Worm (Caenorhabditis elegans) whole organism, young adult: ENCODE data around the gene Y53G8AR.5.
A peak's percentile ranks its signal among the peaks of the same experiment; 100 is the strongest.

Source experiments
- B0035.1 ChIP-seq: sonication (generic microtip); optimal IDR thresholded peaks from 2 replicates; lab custom pipeline; 2016; ENCODE audit warnings: missing genetic modification characterization, mild to moderate bottlenecking, missing compliant biosample characterization, missing genotype, missing genetic modification reagents
- B0261.1 ChIP-seq: sonication (generic microtip); optimal IDR thresholded peaks from 2 replicates; lab custom pipeline; 2016; ENCODE audit warnings: mild to moderate bottlenecking, missing genetic modification characterization, moderate library complexity, missing compliant biosample characterization
- D2030.7 ChIP-seq: fragments of 200-800 bp; sonication (Bioruptor generic); IDR thresholded peaks from 2 replicates; pipeline ENCODE4 v1.3.6; 2022; ENCODE audit warnings: missing genetic modification reagents, missing genetic modification characterization, missing compliant biosample characterization
- F49E8.2 ChIP-seq: sonication (generic microtip); optimal IDR thresholded peaks from 3 replicates; lab custom pipeline; 2017; ENCODE audit warnings: missing genetic modification characterization, mild to moderate bottlenecking, missing compliant biosample characterization, antibody characterized with exemption, moderate library complexity; ENCODE audit not compliant: insufficient read depth
- F55B11.4 ChIP-seq: sonication (generic microtip); optimal IDR thresholded peaks from 2 replicates; lab custom pipeline; 2016; ENCODE audit warnings: missing compliant biosample characterization, missing genetic modification characterization, borderline replicate concordance; ENCODE audit not compliant: insufficient read depth
- F57C9.4 ChIP-seq: sonication (generic microtip); optimal IDR thresholded peaks from 2 replicates; lab custom pipeline; 2017; ENCODE audit warnings: mild to moderate bottlenecking, missing genetic modification characterization, missing compliant biosample characterization
- Y95B8A.8 ChIP-seq: fragments of 200-800 bp; sonication (Bioruptor generic); IDR thresholded peaks from 2 replicates; pipeline ENCODE4 v1.3.6; 2022; ENCODE audit warnings: missing genetic modification reagents, missing genetic modification characterization, missing compliant biosample characterization
- aptf-3 ChIP-seq: fragments of 200-800 bp; sonication (Bioruptor generic); IDR thresholded peaks from 2 replicates; pipeline ENCODE4 v1.3.6; 2022; ENCODE audit warnings: missing genetic modification characterization, missing compliant biosample characterization
- attf-6 ChIP-seq: fragments of 200-800 bp; sonication (Bioruptor generic); IDR thresholded peaks from 2 replicates; pipeline ENCODE4 v1.3.6; 2022; ENCODE audit warnings: missing genetic modification reagents, missing genetic modification characterization, missing compliant biosample characterization
- ccch-3 ChIP-seq: fragments of 200-800 bp; sonication (Bioruptor generic); optimal IDR thresholded peaks from 2 replicates; lab custom pipeline; 2018; ENCODE audit warnings: mild to moderate bottlenecking, missing genetic modification characterization, missing compliant biosample characterization
- ceh-79 ChIP-seq: sonication (generic microtip); optimal IDR thresholded peaks from 2 replicates; lab custom pipeline; 2017; ENCODE audit warnings: mild to moderate bottlenecking, missing genetic modification characterization, missing compliant biosample characterization
- die-1 ChIP-seq: sonication (generic microtip); optimal IDR thresholded peaks from 2 replicates; lab custom pipeline; 2016; ENCODE audit warnings: missing genotype, mild to moderate bottlenecking, missing genetic modification characterization, missing compliant biosample characterization
- dox-1 ChIP-seq: fragments of 200-800 bp; sonication (Bioruptor generic); IDR thresholded peaks from 2 replicates; pipeline ENCODE4 v1.3.6; 2022; ENCODE audit warnings: missing genetic modification reagents, missing genetic modification characterization, missing compliant biosample characterization
- efl-1 ChIP-seq: fragments of 150-350 bp; optimal IDR thresholded peaks from 2 replicates; lab custom pipeline; 2014; ENCODE audit warnings: missing biosample characterization, missing genetic modification reagents, missing genetic modification characterization
- egl-18 ChIP-seq: fragments of 200-800 bp; sonication (Bioruptor generic); IDR thresholded peaks from 2 replicates; pipeline ENCODE4 v1.3.6; 2022; ENCODE audit warnings: missing genetic modification reagents, missing genetic modification characterization, missing compliant biosample characterization
- gei-17 ChIP-seq: fragments of 200-800 bp; sonication (Bioruptor generic); optimal IDR thresholded peaks from 2 replicates; lab custom pipeline; 2018; ENCODE audit warnings: mild to moderate bottlenecking, missing genetic modification characterization, missing compliant biosample characterization
- him-1 ChIP-seq: sonication (generic microtip); optimal IDR thresholded peaks from 2 replicates; lab custom pipeline; 2016; ENCODE audit warnings: missing genotype, missing genetic modification reagents, missing genetic modification characterization, missing compliant biosample characterization
- hlh-12 ChIP-seq: sonication (generic microtip); optimal IDR thresholded peaks from 2 replicates; lab custom pipeline; 2016; ENCODE audit warnings: missing genetic modification characterization, missing compliant biosample characterization
- let-526 ChIP-seq: fragments of 200-800 bp; sonication (Bioruptor generic); IDR thresholded peaks from 2 replicates; pipeline ENCODE4 v1.3.6; 2022; ENCODE audit warnings: missing genetic modification reagents, missing genetic modification characterization, missing compliant biosample characterization
- lin-40 ChIP-seq: sonication (generic microtip); optimal IDR thresholded peaks from 2 replicates; lab custom pipeline; 2016; ENCODE audit warnings: missing genetic modification characterization, mild to moderate bottlenecking, missing compliant biosample characterization, missing genotype, missing genetic modification reagents
- lsl-1 ChIP-seq: fragments of 200-800 bp; sonication (Bioruptor generic); optimal IDR thresholded peaks from 2 replicates; lab custom pipeline; 2018; ENCODE audit warnings: mild to moderate bottlenecking, missing genetic modification characterization, moderate library complexity, missing compliant biosample characterization
- madf-3 ChIP-seq: fragments of 200-800 bp; sonication (Bioruptor generic); IDR thresholded peaks from 2 replicates; pipeline ENCODE4 v1.3.6; 2022; ENCODE audit warnings: missing genetic modification reagents, missing genetic modification characterization, missing compliant biosample characterization
- madf-8 ChIP-seq: fragments of 200-800 bp; sonication (Bioruptor generic); conservative IDR thresholded peaks from 2 replicates; pipeline ENCODE4 v1.3.6; 2022; ENCODE audit warnings: missing genetic modification reagents, missing genetic modification characterization, missing compliant biosample characterization
- mes-4 ChIP-seq: sonication (generic microtip); optimal IDR thresholded peaks from 2 replicates; lab custom pipeline; 2016; ENCODE audit warnings: missing genotype, missing genetic modification characterization, missing compliant biosample characterization
- nfya-2 ChIP-seq: fragments of 200-800 bp; sonication (Bioruptor generic); IDR thresholded peaks from 2 replicates; pipeline ENCODE4 v1.3.6; 2022; ENCODE audit warnings: missing genetic modification reagents, missing genetic modification characterization, missing compliant biosample characterization
- nfyb-1 ChIP-seq: fragments of 200-800 bp; sonication (Bioruptor generic); IDR thresholded peaks from 2 replicates; pipeline ENCODE4 v1.3.6; 2022; ENCODE audit warnings: missing genetic modification reagents, missing genetic modification characterization, missing compliant biosample characterization
- nhr-80 ChIP-seq: sonication (generic microtip); optimal IDR thresholded peaks from 2 replicates; lab custom pipeline; 2016; ENCODE audit warnings: missing genetic modification characterization, missing compliant biosample characterization
- rcor-1 ChIP-seq: fragments of 200-800 bp; sonication (Bioruptor generic); IDR thresholded peaks from 2 replicates; pipeline ENCODE4 v1.3.6; 2022; ENCODE audit warnings: missing genetic modification reagents, missing genetic modification characterization, missing compliant biosample characterization
- sptf-2 ChIP-seq: fragments of 200-800 bp; sonication (Bioruptor generic); optimal IDR thresholded peaks from 2 replicates; lab custom pipeline; 2018; ENCODE audit warnings: mild to moderate bottlenecking, missing genetic modification characterization, missing compliant biosample characterization
- tbx-9 ChIP-seq: sonication (generic microtip); optimal IDR thresholded peaks from 2 replicates; lab custom pipeline; 2016; ENCODE audit warnings: borderline replicate concordance, missing genetic modification characterization, inconsistent platforms, missing compliant biosample characterization
- zfh-2 ChIP-seq: fragments of 200-800 bp; sonication (Bioruptor generic); conservative IDR thresholded peaks from 2 replicates; pipeline ENCODE4 v1.3.6; 2022; ENCODE audit warnings: missing genetic modification reagents, missing genetic modification characterization, missing compliant biosample characterization
- zim-3 ChIP-seq: sonication (generic microtip); optimal IDR thresholded peaks from 2 replicates; lab custom pipeline; 2017; ENCODE audit warnings: mild to moderate bottlenecking, missing genetic modification characterization, moderate library complexity, missing compliant biosample characterization

The Y53G8AR.5 gene

ce11 chrIII:3339317-3340016 lies 42.2 kb downstream of the Y53G8AR.5 start (continued):
- TF ChIP-seq dox-1 (GFP tag; lab: Robert Waterston, UW): peak; percentile 16; the same call in 1 of the 2 replicates
- TF ChIP-seq nfyb-1 (GFP tag; lab: Robert Waterston, UW): 0 out of 2 replicates have a peak, but pooled peaks have one; percentile 23
- TF ChIP-seq B0261.1 (tag; lab: Kevin White, UChicago): peak; percentile 36
- peak; percentile 21 for TF ChIP-seq him-1 (tag; lab: Kevin White, UChicago)
- TF ChIP-seq zim-3 (tag; lab: Kevin White, UChicago): no peak

ce11 chrIII:3343463-3343862 lies 46.2 kb downstream of the Y53G8AR.5 start:
- TF ChIP-seq nhr-80: peak; percentile 10
- TF ChIP-seq lsl-1 (GFP tag; lab: Kevin White, UChicago): no peak
- TF ChIP-seq, all 124 proteins: peak for 1

- TF ChIP-seq Y95B8A.8 (GFP tag; lab: Robert Waterston, UW): no peak
- no peak for TF ChIP-seq tbx-9 (tag; lab: Kevin White, UChicago)
- no peak for TF ChIP-seq lin-40 (tag; lab: Kevin White, UChicago)
- no peak for TF ChIP-seq madf-3 (GFP tag; lab: Robert Waterston, UW)
- no peak for TF ChIP-seq die-1 (tag; lab: Kevin White, UChicago)
- no peak for TF ChIP-seq D2030.7 (GFP tag; lab: Robert Waterston, UW)
- TF ChIP-seq sptf-2 (GFP tag; lab: Kevin White, UChicago): no peak
- no peak for TF ChIP-seq ccch-3 (GFP tag; lab: Kevin White, UChicago)
- no peak for TF ChIP-seq hlh-12 (tag; lab: Kevin White, UChicago)
- TF ChIP-seq aptf-3 (GFP tag; lab: Robert Waterston, UW): no peak
- no peak for TF ChIP-seq let-526 (GFP tag; lab: Robert Waterston, UW)
- no peak for TF ChIP-seq ceh-79
- TF ChIP-seq mes-4: no peak
- no peak for TF ChIP-seq attf-6
- TF ChIP-seq F57C9.4: no peak
- TF ChIP-seq madf-8 (GFP tag; lab: Robert Waterston, UW): no peak
- TF ChIP-seq F49E8.2 (tag; lab: Kevin White, UChicago): no peak
- TF ChIP-seq B0261.1 (tag; lab: Kevin White, UChicago): no peak
Measured at ce11 chrIII:3344573-3344972, 47.3 kb downstream of the Y53G8AR.5 start, which contains the start of gene gei-1. TSS of gene gei-1 (plus strand) at chrIII:3344873.

- TF ChIP-seq egl-18 (GFP tag; lab: Robert Waterston, UW) (no peak), B0035.1 (tag; lab: Kevin White, UChicago) (no peak), gei-17 (GFP tag; lab: Kevin White, UChicago) (no peak), aptf-3 (GFP tag; lab: Robert Waterston, UW) (no peak), F55B11.4 (no peak)
Measured at ce11 chrIII:3345835-3346234, 48.6 kb downstream of the Y53G8AR.5 start.

ce11 chrIII:3346665-3347064 lies 49.4 kb downstream of the Y53G8AR.5 start:
- peak; percentile 41; the same call in 1 of the 2 replicates for TF ChIP-seq rcor-1 (GFP tag; lab: Robert Waterston, UW)
- no peak for TF ChIP-seq efl-1 (GFP tag; lab: Kevin White, UChicago)
- no peak for TF ChIP-seq zfh-2 (GFP tag; lab: Robert Waterston, UW)
- TF ChIP-seq nfya-2: no peak
- TF ChIP-seq aptf-3 (GFP tag; lab: Robert Waterston, UW): no peak
- TF ChIP-seq F55B11.4: no peak
